Fruit fly (Drosophila melanogaster): Measurements from ENCODE around the gene XNP.

- TF ChIP-seq h (optimal IDR thresholded peaks at IDR 0.05) (no peak), Pdp1 (GFP tag; optimal IDR thresholded peaks at IDR 0.05) (no peak), ci (GFP tag; IDR thresholded peaks at IDR 0.05) (no peak), slou (GFP tag; optimal IDR thresholded peaks at IDR 0.05) (no peak), chinmo (GFP tag; IDR thresholded peaks at IDR 0.05; ENCODE audit: partially characterized antibody) (peak; percentile 83; the same call in 3 of the 4 replicates)
Observed at dm6 chr3R:25437254-25437810, 45.3 kb downstream of the XNP start.

Data from whole organism, embryonic.